Fruit fly (Drosophila melanogaster): ENCODE results near the gene CG11837.
A peak's percentile ranks its signal among the peaks of the same experiment; 100 is the strongest.

CG11837 gene

dm6 chr3R:29055710-29056109, 6.4 kb downstream of the CG11837 start, which contains the start of gene Sirt7 (continued):
- TF ChIP-seq dan (GFP tag; IDR thresholded peaks at IDR 0.05) (no peak), Sry-δ (GFP tag; optimal IDR thresholded peaks at IDR 0.05) (peak; percentile 75), pnt (GFP tag; optimal IDR thresholded peaks at IDR 0.05) (no peak)

dm6 chr3R:29059385-29059784, 10.1 kb downstream of the CG11837 start:
- peak; percentile 66 for TF ChIP-seq sd (tag; optimal IDR thresholded peaks at IDR 0.05)
- TF ChIP-seq jumu (GFP tag; optimal IDR thresholded peaks at IDR 0.05) = no peak
- peak; percentile 5 for TF ChIP-seq sug (tag; optimal IDR thresholded peaks at IDR 0.05)
- TF ChIP-seq grn (GFP tag; optimal IDR thresholded peaks at IDR 0.05) = peak; percentile 21
- TF ChIP-seq crol (GFP tag; IDR thresholded peaks at IDR 0.05) = 0 out of 2 replicates have a peak, but pooled peaks have one; percentile 14
- peak; percentile 5 for TF ChIP-seq CG34376 (GFP tag; optimal IDR thresholded peaks at IDR 0.05)
- TF ChIP-seq CHES-1-like (GFP tag; optimal IDR thresholded peaks at IDR 0.05) = no peak
- peak; percentile 70 for TF ChIP-seq GATAe (GFP tag; conservative IDR thresholded peaks at IDR 0.05)

dm6 chr3R:29062717-29063206, 13.5 kb downstream of the CG11837 start, which contains the start of the genes Cul5 and Bicra:
TSS of gene Cul5 (minus strand) at chr3R:29062975.
TSS of gene Bicra (plus strand) at chr3R:29063040.
- TF ChIP-seq Hey (tag; optimal IDR thresholded peaks at IDR 0.05) = no peak
- peak; percentile 11; the same call in 1 of the 2 replicates for TF ChIP-seq CG6272 (GFP tag; IDR thresholded peaks at IDR 0.05)
- peak; percentile 4 for TF ChIP-seq sens (GFP tag)
- TF ChIP-seq CG17912 (GFP tag; optimal IDR thresholded peaks at IDR 0.05) = peak; percentile 41
- no peak for TF ChIP-seq CG1602 (GFP tag; optimal IDR thresholded peaks at IDR 0.05)
- TF ChIP-seq CG11695 (GFP tag; IDR thresholded peaks at IDR 0.05) = no peak
- no peak for TF ChIP-seq CG7357 (GFP tag; IDR thresholded peaks at IDR 0.05)
- TF ChIP-seq pnt (GFP tag; optimal IDR thresholded peaks at IDR 0.05) = no peak
- TF ChIP-seq zen2 (GFP tag; IDR thresholded peaks at IDR 0.05; ENCODE audit: partially characterized antibody) = peak; percentile 84; the same call in 2 of the 3 replicates
- TF ChIP-seq CG10267 (tag; optimal IDR thresholded peaks at IDR 0.05) = peak; percentile 96
- TF ChIP-seq E2f2 (GFP tag; IDR thresholded peaks at IDR 0.05) = 0 out of 2 replicates have a peak, but pooled peaks have one; percentile 57
- TF ChIP-seq vnd (GFP tag; IDR thresholded peaks at IDR 0.05; ENCODE audit: partially characterized antibody) = peak; percentile 86; the same call in 1 of the 3 replicates
- TF ChIP-seq hbn (GFP tag; IDR thresholded peaks at IDR 0.05; ENCODE audit: partially characterized antibody) = peak; percentile 87
- TF ChIP-seq knrl (GFP tag; IDR thresholded peaks at IDR 0.05; ENCODE audit: partially characterized antibody) = peak; percentile 84; the same call in 2 of the 3 replicates
- TF ChIP-seq Med (GFP tag) = peak; percentile 87
- TF ChIP-seq lbe (GFP tag; optimal IDR thresholded peaks at IDR 0.05) = peak; percentile 54
- TF ChIP-seq mirr (GFP tag; optimal IDR thresholded peaks at IDR 0.05) = peak; percentile 4
- TF ChIP-seq Vsx1 (GFP tag; optimal IDR thresholded peaks at IDR 0.05) = no peak
- TF ChIP-seq Drgx (GFP tag; IDR thresholded peaks at IDR 0.05) = no peak
- no peak for TF ChIP-seq ro (GFP tag; IDR thresholded peaks at IDR 0.05)
- TF ChIP-seq Mes4 (GFP tag; optimal IDR thresholded peaks at IDR 0.05) = no peak
- peak; percentile 93 for TF ChIP-seq Opbp (GFP tag; IDR thresholded peaks at IDR 0.05; ENCODE audit: partially characterized antibody)
- TF ChIP-seq inv (GFP tag; IDR thresholded peaks at IDR 0.05; ENCODE audit: partially characterized antibody) = peak; percentile 86; the same call in 1 of the 2 replicates
- TF ChIP-seq Abd-B (GFP tag; optimal IDR thresholded peaks at IDR 0.05) = no peak
- TF ChIP-seq grn (GFP tag; optimal IDR thresholded peaks at IDR 0.05) = peak; percentile 13
- peak in 1 of 2 experiments; percentile 5 for TF ChIP-seq dpn (GFP tag; optimal IDR thresholded peaks at IDR 0.05)
- no peak for TF ChIP-seq tgo (GFP tag; IDR thresholded peaks at IDR 0.05)
- TF ChIP-seq CG14860 (GFP tag; IDR thresholded peaks at IDR 0.05; ENCODE audit: partially characterized antibody) = peak; percentile 91
- peak; percentile 48; the same call in 1 of the 2 replicates for TF ChIP-seq CG4360 (GFP tag; IDR thresholded peaks at IDR 0.05)
- TF ChIP-seq Ets97D (GFP tag; optimal IDR thresholded peaks at IDR 0.05) = peak; percentile 16
- TF ChIP-seq gt (GFP tag; IDR thresholded peaks at IDR 0.05) = no peak
- peak; percentile 22 for TF ChIP-seq zen (tag; optimal IDR thresholded peaks at IDR 0.05)
- TF ChIP-seq Aef1 (GFP tag; IDR thresholded peaks at IDR 0.05) = no peak; the same call in 2 of the 3 replicates
- TF ChIP-seq CG7963 (GFP tag; IDR thresholded peaks at IDR 0.05; ENCODE audit: partially characterized antibody) = peak; percentile 92
- TF ChIP-seq NC2α (GFP tag; optimal IDR thresholded peaks at IDR 0.05) = no peak
- TF ChIP-seq CG3847 (GFP tag; IDR thresholded peaks at IDR 0.05) = no peak
- peak; percentile 9 for TF ChIP-seq CG33213 (GFP tag; optimal IDR thresholded peaks at IDR 0.05)
- TF ChIP-seq CG15514 (GFP tag; optimal IDR thresholded peaks at IDR 0.05) = peak; percentile 32

Measured in whole organism, embryonic.